Fruit fly (Drosophila melanogaster): ENCODE measurements around the gene wac.
A peak's percentile ranks its signal among the peaks of the same experiment; 100 is the strongest.

wac gene

dm6 chr3L:270760-271500, 13.0 kb downstream of the wac start, which contains the start of gene miple2 (continued):
- TF ChIP-seq CG8924 (tag; optimal IDR thresholded peaks at IDR 0.05) (peak; percentile 34), scrt (GFP tag; optimal IDR thresholded peaks at IDR 0.05) (peak; percentile 11), Asciz (GFP tag; optimal IDR thresholded peaks at IDR 0.05) (peak; percentile 61), Side (GFP tag; optimal IDR thresholded peaks at IDR 0.05) (peak; percentile 53), onecut (GFP tag; IDR thresholded peaks at IDR 0.05) (0 out of 2 replicates have a peak, but pooled peaks have one; percentile 25), Dek (tag; optimal IDR thresholded peaks at IDR 0.05) (no peak), CG11456 (GFP tag; IDR thresholded peaks at IDR 0.05) (no peak), ara (GFP tag; IDR thresholded peaks at IDR 0.05) (peak; percentile 53; the same call in 1 of the 2 replicates), CG4820 (GFP tag; optimal IDR thresholded peaks at IDR 0.05) (peak; percentile 38), Med (GFP tag) (peak; percentile 66), CG6254 (GFP tag; optimal IDR thresholded peaks at IDR 0.05) (peak; percentile 55), zfh1 (GFP tag; IDR thresholded peaks at IDR 0.05) (0 out of 3 replicates have a peak, but pooled peaks have one; percentile 6), CG33213 (GFP tag; optimal IDR thresholded peaks at IDR 0.05) (peak; percentile 37), E2f1 (GFP tag; IDR thresholded peaks at IDR 0.05) (0 out of 2 replicates have a peak, but pooled peaks have one; percentile 11), slou (GFP tag; optimal IDR thresholded peaks at IDR 0.05) (no peak), CG13775 (GFP tag; optimal IDR thresholded peaks at IDR 0.05) (peak; percentile 42), dm (GFP tag; optimal IDR thresholded peaks at IDR 0.05) (peak; percentile 44), nerfin-2 (GFP tag; IDR thresholded peaks at IDR 0.05; ENCODE audit: partially characterized antibody) (no peak), zen (tag; optimal IDR thresholded peaks at IDR 0.05) (no peak), Dad (GFP tag; optimal IDR thresholded peaks at IDR 0.05) (no peak), insv (GFP tag; optimal IDR thresholded peaks at IDR 0.05) (peak in 1 of 2 experiments; percentile 3), CG9215 (GFP tag; IDR thresholded peaks at IDR 0.05) (no peak), CG6654 (GFP tag; optimal IDR thresholded peaks at IDR 0.05) (no peak), NfI (GFP tag; optimal IDR thresholded peaks at IDR 0.05) (peak; percentile 39), CG18619 (GFP tag; optimal IDR thresholded peaks at IDR 0.05) (peak; percentile 42), CG9609 (GFP tag; optimal IDR thresholded peaks at IDR 0.05) (no peak), CG31365 (tag; optimal IDR thresholded peaks at IDR 0.05) (peak; percentile 27), CG14965 (GFP tag; optimal IDR thresholded peaks at IDR 0.05; ENCODE audit: borderline replicate concordance) (peak; percentile 10), Oaz (GFP tag; IDR thresholded peaks at IDR 0.05) (no peak), lola (GFP tag; optimal IDR thresholded peaks at IDR 0.05) (peak in 1 of 3 experiments; percentile 62), Sin3A (optimal IDR thresholded peaks at IDR 0.05) (no peak), twi (tag; optimal IDR thresholded peaks at IDR 0.05) (peak; percentile 57), wor (GFP tag; IDR thresholded peaks at IDR 0.05) (no peak), CG14667 (GFP tag; IDR thresholded peaks at IDR 0.05) (no peak), CG3281 (GFP tag; optimal IDR thresholded peaks at IDR 0.05) (peak; percentile 68), Optix (GFP tag; IDR thresholded peaks at IDR 0.05) (no peak), zfh2 (GFP tag; optimal IDR thresholded peaks at IDR 0.05) (no peak), exex (tag; optimal IDR thresholded peaks at IDR 0.05) (peak; percentile 65), ftz-f1 (GFP tag; optimal IDR thresholded peaks at IDR 0.05) (no peak), Hmr (GFP tag; optimal IDR thresholded peaks at IDR 0.05) (peak; percentile 66), CG3065 (GFP tag; optimal IDR thresholded peaks at IDR 0.05) (no peak), NK7.1 (GFP tag; optimal IDR thresholded peaks at IDR 0.05) (no peak), grau (tag; optimal IDR thresholded peaks at IDR 0.05) (peak; percentile 41), CG4328 (GFP tag; optimal IDR thresholded peaks at IDR 0.05) (peak; percentile 75), CG18764 (GFP tag; optimal IDR thresholded peaks at IDR 0.05) (peak; percentile 11), D19A (tag; optimal IDR thresholded peaks at IDR 0.05) (peak; percentile 62), klu (GFP tag; IDR thresholded peaks at IDR 0.05) (no peak), CG7839 (tag; optimal IDR thresholded peaks at IDR 0.05) (no peak), jumu (GFP tag; optimal IDR thresholded peaks at IDR 0.05) (peak; percentile 36), az2 (GFP tag; optimal IDR thresholded peaks at IDR 0.05) (peak; percentile 35)

Data from whole organism, embryonic.